Worm (Caenorhabditis elegans): ENCODE data around the gene dpf-6.

ce11 chrIII:8067798-8068197, 29.8 kb downstream of the dpf-6 start:
- TF ChIP-seq sea-1 (GFP tag; conservative IDR thresholded peaks at IDR 0.05) (no peak), ama-1 (optimal IDR thresholded peaks at IDR 0.05) (no peak), ets-7 (tag; optimal IDR thresholded peaks at IDR 0.05) (no peak), scrt-1 (GFP tag; IDR thresholded peaks at IDR 0.05) (no peak), tbx-37 (GFP tag; conservative IDR thresholded peaks at IDR 0.05) (no peak), flt-1 (GFP tag; IDR thresholded peaks at IDR 0.05) (no peak), tbx-11 (GFP tag; IDR thresholded peaks at IDR 0.05) (no peak), hnd-1 (tag; optimal IDR thresholded peaks at IDR 0.05) (no peak), tra-4 (tag; optimal IDR thresholded peaks at IDR 0.05) (no peak), hmg-4 (GFP tag; optimal IDR thresholded peaks at IDR 0.05) (no peak), aly-1 (tag; optimal IDR thresholded peaks at IDR 0.05) (no peak), ceh-36 (tag; optimal IDR thresholded peaks at IDR 0.05) (no peak), hmbx-1 (tag; optimal IDR thresholded peaks at IDR 0.05) (no peak)
